Fruit fly (Drosophila melanogaster) whole organism, prepupa: ENCODE results near the gene Vm26Ac.

Experiments used
- Blimp-1 ChIP-seq: fragments of 200-800 bp; sonication (Bioruptor generic); optimal IDR thresholded peaks from 3 replicates; lab custom pipeline; 2017; ENCODE audit warnings: missing biosample characterization, missing genetic modification characterization, mild to moderate bottlenecking, moderate library complexity, missing genetic modification reagents
- CG10631 ChIP-seq: fragments of 200-800 bp; sonication (Bioruptor generic); optimal IDR thresholded peaks from 2 replicates; lab custom pipeline; 2016; ENCODE audit warnings: missing biosample characterization, missing genetic modification characterization
- CG11294 ChIP-seq: fragments of 200-800 bp; sonication (Bioruptor generic); IDR thresholded peaks from 2 replicates; pipeline ENCODE4 v1.3.6; 2022; ENCODE audit warnings: missing biosample characterization, missing genetic modification characterization
- CG11762 ChIP-seq: fragments of 200-800 bp; sonication (Bioruptor generic); optimal IDR thresholded peaks from 3 replicates; lab custom pipeline; 2016; ENCODE audit warnings: missing biosample characterization, missing genetic modification characterization; ENCODE audit not compliant: insufficient read depth
- CG15336 ChIP-seq: fragments of 200-800 bp; sonication (Bioruptor generic); IDR thresholded peaks from 2 replicates; pipeline ENCODE4 v1.3.6; 2022; ENCODE audit warnings: missing biosample characterization, missing genetic modification characterization
- CG1621 ChIP-seq: fragments of 200-800 bp; sonication (Bioruptor generic); optimal IDR thresholded peaks from 3 replicates; lab custom pipeline; 2018; ENCODE audit warnings: missing biosample characterization, mild to moderate bottlenecking, missing genetic modification characterization
- CG16779 ChIP-seq: fragments of 200-800 bp; sonication (Bioruptor generic); optimal IDR thresholded peaks from 3 replicates; lab custom pipeline; 2017; ENCODE audit warnings: missing biosample characterization, mild to moderate bottlenecking, missing genetic modification characterization
- CG3032 ChIP-seq: fragments of 200-800 bp; optimal IDR thresholded peaks from 2 replicates; lab custom pipeline; 2019; ENCODE audit warnings: missing biosample characterization, mild to moderate bottlenecking, missing genetic modification characterization, moderate library complexity
- CG31627 ChIP-seq: fragments of 200-800 bp; sonication (Bioruptor generic); optimal IDR thresholded peaks from 3 replicates; lab custom pipeline; 2016; ENCODE audit warnings: missing biosample characterization, missing genetic modification characterization
- CG34406 ChIP-seq: fragments of 200-800 bp; sonication (Bioruptor generic); optimal IDR thresholded peaks from 3 replicates; lab custom pipeline; 2016; ENCODE audit warnings: missing biosample characterization, missing genetic modification characterization
- CG6276 ChIP-seq: fragments of 200-800 bp; sonication (Bioruptor generic); optimal IDR thresholded peaks from 2 replicates; lab custom pipeline; 2017; ENCODE audit warnings: missing biosample characterization, mild to moderate bottlenecking, missing genetic modification characterization
- CG6792 ChIP-seq: fragments of 200-800 bp; sonication (Bioruptor generic); optimal IDR thresholded peaks from 3 replicates; lab custom pipeline; 2016; ENCODE audit warnings: missing biosample characterization, missing genetic modification characterization
- CG6854 ChIP-seq: fragments of 200-800 bp; sonication (Bioruptor generic); optimal IDR thresholded peaks from 2 replicates; lab custom pipeline; 2017; ENCODE audit warnings: missing biosample characterization, mild to moderate bottlenecking, missing genetic modification characterization
- CG7368 ChIP-seq: fragments of 200-800 bp; sonication (Bioruptor generic); optimal IDR thresholded peaks from 3 replicates; lab custom pipeline; 2016; ENCODE audit warnings: missing biosample characterization, missing genetic modification characterization
- CG8119 ChIP-seq: fragments of 200-800 bp; sonication (Bioruptor generic); IDR thresholded peaks from 3 replicates; pipeline ENCODE4 v1.3.6; 2022; ENCODE audit warnings: missing biosample characterization, missing genetic modification characterization
- CG8319 ChIP-seq: fragments of 200-800 bp; sonication (Bioruptor generic); optimal IDR thresholded peaks from 3 replicates; lab custom pipeline; 2016; ENCODE audit warnings: missing biosample characterization, missing genetic modification characterization
- Eip78C ChIP-seq: fragments of 200-800 bp; sonication (Bioruptor generic); peaks from one replicate; lab custom pipeline; 2016; ENCODE audit warnings: missing biosample characterization, missing genetic modification characterization
- Ets96B ChIP-seq: fragments of 200-800 bp; optimal IDR thresholded peaks from 2 replicates; lab custom pipeline; 2019; ENCODE audit warnings: missing biosample characterization, mild to moderate bottlenecking, missing genetic modification characterization, moderate library complexity
- Gug ChIP-seq: fragments of 200-800 bp; sonication (Bioruptor generic); IDR thresholded peaks from 2 replicates; pipeline ENCODE4 v1.3.6; 2022; ENCODE audit warnings: missing biosample characterization, missing genetic modification characterization
- Hr39 ChIP-seq: fragments of 200-800 bp; sonication (Bioruptor generic); optimal IDR thresholded peaks from 2 replicates; lab custom pipeline; 2016; ENCODE audit warnings: missing biosample characterization, missing genetic modification characterization
- Hr4 ChIP-seq: fragments of 200-800 bp; sonication (Bioruptor generic); optimal IDR thresholded peaks from 3 replicates; lab custom pipeline; 2016; ENCODE audit warnings: missing biosample characterization, missing genetic modification characterization
- Lpt ChIP-seq: fragments of 200-800 bp; sonication (Bioruptor generic); optimal IDR thresholded peaks from 3 replicates; lab custom pipeline; 2016; ENCODE audit warnings: missing biosample characterization, missing genetic modification characterization
- Sox102F ChIP-seq: fragments of 200-800 bp; sonication (Bioruptor generic); optimal IDR thresholded peaks from 2 replicates; lab custom pipeline; 2016; ENCODE audit warnings: missing biosample characterization, mild to moderate bottlenecking, missing genetic modification characterization
- Sox14 ChIP-seq: fragments of 200-800 bp; sonication (Bioruptor generic); optimal IDR thresholded peaks from 3 replicates; lab custom pipeline; 2016; ENCODE audit warnings: missing biosample characterization, missing genetic modification characterization
- Sox15 ChIP-seq: fragments of 200-800 bp; sonication (Bioruptor generic); optimal IDR thresholded peaks from 3 replicates; lab custom pipeline; 2016; ENCODE audit warnings: missing biosample characterization, missing genetic modification characterization
- achi ChIP-seq: fragments of 200-800 bp; sonication (Bioruptor generic); optimal IDR thresholded peaks from 3 replicates; lab custom pipeline; 2016; ENCODE audit warnings: missing biosample characterization, missing genetic modification characterization
- acj6 ChIP-seq: fragments of 200-800 bp; sonication (Bioruptor generic); optimal IDR thresholded peaks from 3 replicates; lab custom pipeline; 2016; ENCODE audit warnings: missing biosample characterization, missing genetic modification characterization
- cyc ChIP-seq: fragments of 200-800 bp; sonication (Bioruptor generic); optimal IDR thresholded peaks from 3 replicates; lab custom pipeline; 2016; ENCODE audit warnings: missing biosample characterization, missing genetic modification characterization
- esn ChIP-seq: fragments of 200-800 bp; sonication (Bioruptor generic); optimal IDR thresholded peaks from 2 replicates; lab custom pipeline; 2016; ENCODE audit warnings: missing biosample characterization, mild to moderate bottlenecking, missing genetic modification characterization, moderate library complexity
- fd59A ChIP-seq: fragments of 200-800 bp; sonication (Bioruptor generic); optimal IDR thresholded peaks from 2 replicates; lab custom pipeline; 2017; ENCODE audit warnings: missing biosample characterization, mild to moderate bottlenecking, missing genetic modification characterization, missing genetic modification reagents
- fkh ChIP-seq: fragments of 200-800 bp; sonication (Bioruptor generic); optimal IDR thresholded peaks from 3 replicates; lab custom pipeline; 2017; ENCODE audit warnings: missing biosample characterization, mild to moderate bottlenecking, missing genetic modification characterization, moderate library complexity
- lz ChIP-seq: fragments of 200-800 bp; sonication (Bioruptor generic); optimal IDR thresholded peaks from 3 replicates; lab custom pipeline; 2016; ENCODE audit warnings: missing biosample characterization, missing genetic modification characterization
- pdm3 ChIP-seq: fragments of 200-800 bp; sonication (Bioruptor generic); optimal IDR thresholded peaks from 3 replicates; lab custom pipeline; 2016; ENCODE audit warnings: missing biosample characterization, missing genetic modification characterization
- salr ChIP-seq, 2 experiments: fragments of 200-800 bp; sonication (Bioruptor generic); optimal IDR thresholded peaks; 3 replicates each; lab custom pipeline; 2016 to 2018; ENCODE audit warnings: missing biosample characterization in 2 of 2, missing genetic modification characterization in 2 of 2, mild to moderate bottlenecking in 1 of 2
- spab ChIP-seq: fragments of 200-800 bp; sonication (Bioruptor generic); optimal IDR thresholded peaks from 2 replicates; lab custom pipeline; 2017; ENCODE audit warnings: missing biosample characterization, mild to moderate bottlenecking, missing genetic modification characterization, missing genetic modification reagents
- ss ChIP-seq, 2 experiments: fragments of 200-800 bp; sonication (Bioruptor generic); optimal IDR thresholded peaks; 2 replicates in 1 of 2; 3 replicates in 1 of 2; lab custom pipeline; 2017 to 2018; ENCODE audit warnings: mild to moderate bottlenecking in 2 of 2, missing biosample characterization in 2 of 2, missing genetic modification characterization in 2 of 2, moderate library complexity in 1 of 2
- svp ChIP-seq: fragments of 200-800 bp; sonication (Bioruptor generic); peaks from one replicate; lab custom pipeline; 2016; ENCODE audit warnings: missing biosample characterization, missing genetic modification characterization
- vri ChIP-seq: fragments of 200-800 bp; sonication (Bioruptor generic); optimal IDR thresholded peaks from 3 replicates; lab custom pipeline; 2016; ENCODE audit warnings: missing biosample characterization, mild to moderate bottlenecking, missing genetic modification characterization

The Vm26Ac gene

dm6 chr2L:5943229-5944078, 15.0 kb downstream of the Vm26Ac start, which contains the start of the genes Sfp26Ad and Gpdh1 (continued):
- TF ChIP-seq CG11762 (GFP tag; lab: Kevin White, UChicago) (peak; percentile 36), Eip78C (GFP tag; lab: Kevin White, UChicago) (peak; percentile 86), salr (GFP tag; optimal IDR thresholded peaks at IDR 0.05; lab: Kevin White, UChicago) (peak in 1 of 2 experiments; percentile 49), CG1621 (tag; lab: Kevin White, UChicago) (peak; percentile 19), CG15336 (GFP tag; lab: Robert Waterston, UW) (peak; percentile 62), pdm3 (GFP tag; lab: Kevin White, UChicago) (peak; percentile 81), lz (GFP tag; lab: Kevin White, UChicago) (peak; percentile 81), Ets96B (peak; percentile 52), Hr39 (GFP tag; lab: Kevin White, UChicago) (peak; percentile 75), CG6276 (GFP tag; lab: Kevin White, UChicago) (no peak), CG11294 (GFP tag; lab: Robert Waterston, UW) (no peak), Sox15 (GFP tag; lab: Kevin White, UChicago) (peak; percentile 19), fd59A (GFP tag; lab: Kevin White, UChicago) (peak; percentile 28), svp (GFP tag; lab: Kevin White, UChicago) (peak; percentile 82), CG16779 (tag; lab: Kevin White, UChicago) (peak; percentile 71), acj6 (peak; percentile 54), Lpt (GFP tag; lab: Kevin White, UChicago) (peak; percentile 56), Blimp-1 (peak; percentile 20), achi (GFP tag; lab: Kevin White, UChicago) (peak; percentile 66), ss (GFP tag; optimal IDR thresholded peaks at IDR 0.05; lab: Kevin White, UChicago) (peak; percentile 77 to 79), Sox102F (GFP tag; lab: Kevin White, UChicago) (peak; percentile 79), Gug (GFP tag; lab: Robert Waterston, UW) (no peak), Hr4 (peak; percentile 62), CG10631 (GFP tag; lab: Kevin White, UChicago) (peak; percentile 71), CG6792 (GFP tag; lab: Kevin White, UChicago) (peak; percentile 71), CG8319 (GFP tag; lab: Kevin White, UChicago) (peak; percentile 38)
- TF ChIP-seq, all 60 proteins: peak for 51

- TF ChIP-seq CG34406 (GFP tag; lab: Kevin White, UChicago), result no peak
- no peak for TF ChIP-seq CG6792 (GFP tag; lab: Kevin White, UChicago)
- no peak for TF ChIP-seq Lpt (GFP tag; lab: Kevin White, UChicago)
- TF ChIP-seq Sox14 (GFP tag; lab: Kevin White, UChicago), result no peak
- TF ChIP-seq Gug (GFP tag; lab: Robert Waterston, UW), result no peak
- TF ChIP-seq fd59A (GFP tag; lab: Kevin White, UChicago), result no peak
- TF ChIP-seq spab (GFP tag; lab: Kevin White, UChicago), result no peak
- TF ChIP-seq vri (GFP tag; lab: Kevin White, UChicago), result no peak
- TF ChIP-seq CG6854, result no peak
- no peak for TF ChIP-seq Sox15 (GFP tag; lab: Kevin White, UChicago)
- no peak for TF ChIP-seq fkh (GFP tag; lab: Kevin White, UChicago)
- TF ChIP-seq CG7368 (GFP tag; lab: Kevin White, UChicago), result no peak
- no peak for TF ChIP-seq CG31627 (GFP tag; lab: Kevin White, UChicago)
- TF ChIP-seq salr (GFP tag; optimal IDR thresholded peaks at IDR 0.05; lab: Kevin White, UChicago), result no peak
- no peak for TF ChIP-seq CG8119 (GFP tag; lab: Robert Waterston, UW)
- no peak for TF ChIP-seq esn (GFP tag; lab: Kevin White, UChicago)
- TF ChIP-seq Ets96B, result no peak
- no peak for TF ChIP-seq CG3032 (tag; lab: Kevin White, UChicago)
- no peak for TF ChIP-seq Sox102F (GFP tag; lab: Kevin White, UChicago)
- no peak for TF ChIP-seq cyc
Observed at dm6 chr2L:5927363-5927762, 31.1 kb downstream of the Vm26Ac start.
